In the genomic region with DNA sequence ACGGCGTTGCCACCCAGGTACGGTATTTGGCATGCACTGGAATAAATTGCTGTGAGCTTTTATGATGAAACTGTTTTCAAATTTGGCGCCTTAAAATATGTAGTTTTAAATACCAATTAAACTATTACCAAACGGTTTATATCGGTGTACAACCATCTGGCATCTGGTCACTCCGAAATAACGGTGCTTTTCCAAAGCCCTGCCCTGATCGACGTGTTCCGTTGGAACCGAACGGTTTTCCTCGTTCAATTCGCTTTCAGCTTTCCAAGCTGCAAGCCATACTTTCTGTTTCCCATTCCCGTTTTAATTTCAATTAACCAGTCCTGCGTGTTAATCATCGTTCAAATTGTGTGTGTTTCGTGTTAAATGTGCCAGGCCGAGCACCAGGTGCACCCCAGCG, we compare ENCODE assay signal across 2 fruit fly cellular contexts.
TF ChIP-seq lines count a peak whose summit lies in the region.

A gene (plus strand): TSS at position 202 of the 400 bp plus-strand sequence.

- TF ChIP-seq CTCF in whole organism, embryonic (GFP tag; optimal IDR thresholded peaks at IDR 0.05; lab: Kevin White, UChicago), result no peak

TF ChIP-seq in whole organism, adult, 20 proteins besides CTCF, POLR2A, EP300 and RAD21:
- TF ChIP-seq Clk (GFP tag; optimal IDR thresholded peaks at IDR 0.05; lab: Kevin White, UChicago) (no peak), ovo (GFP tag; optimal IDR thresholded peaks at IDR 0.05; lab: Kevin White, UChicago) (peak; percentile 93), CG14711 (tag; optimal IDR thresholded peaks at IDR 0.05; lab: Kevin White, UChicago) (no peak)

TF ChIP-seq in whole organism, embryonic, 481 proteins besides CTCF, POLR2A, EP300 and RAD21:
- TF ChIP-seq CG9932 (GFP tag; IDR thresholded peaks at IDR 0.05; lab: Robert Waterston, UW), result no peak
- peak; percentile 15 for TF ChIP-seq gfzf (GFP tag; optimal IDR thresholded peaks at IDR 0.05; lab: Kevin White, UChicago)
- TF ChIP-seq Myb (GFP tag; optimal IDR thresholded peaks at IDR 0.05; lab: Kevin White, UChicago), result peak; percentile 8
- TF ChIP-seq Vsx1 (GFP tag; optimal IDR thresholded peaks at IDR 0.05; lab: Kevin White, UChicago), result no peak
- TF ChIP-seq CG15479 (GFP tag; optimal IDR thresholded peaks at IDR 0.05; lab: Kevin White, UChicago), result no peak
